Fruit fly (Drosophila melanogaster): ENCODE data around the gene CG3246.

The CG3246 gene

dm6 chr2L:3478034-3478880, 16.5 kb upstream of the CG3246 start, which contains the start of gene Thor (continued):
- TF ChIP-seq NC2β (GFP tag; optimal IDR thresholded peaks at IDR 0.05) = peak; percentile 72
- peak; percentile 77 for TF ChIP-seq abd-A (tag; optimal IDR thresholded peaks at IDR 0.05)
- peak; percentile 63 for TF ChIP-seq CG17385 (GFP tag; optimal IDR thresholded peaks at IDR 0.05)
- peak; percentile 23; the same call in 1 of the 2 replicates for TF ChIP-seq E2f1 (GFP tag; IDR thresholded peaks at IDR 0.05)
- peak; percentile 26; the same call in 1 of the 3 replicates for TF ChIP-seq knrl (GFP tag; IDR thresholded peaks at IDR 0.05; ENCODE audit: partially characterized antibody)
- TF ChIP-seq CG16813 (GFP tag; IDR thresholded peaks at IDR 0.05; ENCODE audit: partially characterized antibody) = no peak
- TF ChIP-seq Taf1 (GFP tag; IDR thresholded peaks at IDR 0.05) = 0 out of 2 replicates have a peak, but pooled peaks have one; percentile 46
- TF ChIP-seq CG11504 (tag; optimal IDR thresholded peaks at IDR 0.05) = peak; percentile 42
- peak; percentile 59 for TF ChIP-seq CG7556 (GFP tag; optimal IDR thresholded peaks at IDR 0.05)
- TF ChIP-seq CG2202 (tag; optimal IDR thresholded peaks at IDR 0.05) = peak; percentile 54
- TF ChIP-seq Dip3 (GFP tag; optimal IDR thresholded peaks at IDR 0.05) = peak; percentile 5
- no peak for TF ChIP-seq CG3995 (GFP tag; optimal IDR thresholded peaks at IDR 0.05)
- TF ChIP-seq CG11695 (GFP tag; IDR thresholded peaks at IDR 0.05) = peak; percentile 57; the same call in 1 of the 3 replicates
- TF ChIP-seq CG18476 (GFP tag; optimal IDR thresholded peaks at IDR 0.05) = no peak
- TF ChIP-seq CG9876 (GFP tag; optimal IDR thresholded peaks at IDR 0.05) = peak; percentile 72
- peak; percentile 57 for TF ChIP-seq CG15011 (GFP tag; optimal IDR thresholded peaks at IDR 0.05)
- peak; percentile 52 for TF ChIP-seq grau (tag; optimal IDR thresholded peaks at IDR 0.05)
- peak; percentile 84 for TF ChIP-seq Dbx (GFP tag; IDR thresholded peaks at IDR 0.05)
- TF ChIP-seq lola (GFP tag; optimal IDR thresholded peaks at IDR 0.05) = no peak
- TF ChIP-seq Neu2 (GFP tag; optimal IDR thresholded peaks at IDR 0.05; ENCODE audit: borderline replicate concordance) = no peak
- TF ChIP-seq Atf3 (GFP tag; optimal IDR thresholded peaks at IDR 0.05) = peak; percentile 50
- peak; percentile 61 for TF ChIP-seq CG2678 (tag; optimal IDR thresholded peaks at IDR 0.05)
- TF ChIP-seq twi (tag; optimal IDR thresholded peaks at IDR 0.05) = peak; percentile 0
- no peak for TF ChIP-seq Sox100B (GFP tag; optimal IDR thresholded peaks at IDR 0.05)
- TF ChIP-seq bcd (GFP tag; optimal IDR thresholded peaks at IDR 0.05) = peak; percentile 77
- TF ChIP-seq vfl (GFP tag; optimal IDR thresholded peaks at IDR 0.05) = peak; percentile 59
- TF ChIP-seq CG16779 (GFP tag; IDR thresholded peaks at IDR 0.05) = peak; percentile 82
- peak; percentile 70 for TF ChIP-seq CG1233 (GFP tag; optimal IDR thresholded peaks at IDR 0.05)
- TF ChIP-seq NK7.1 (GFP tag; optimal IDR thresholded peaks at IDR 0.05) = peak; percentile 6
- peak; percentile 82 for TF ChIP-seq wek (GFP tag; optimal IDR thresholded peaks at IDR 0.05)
- TF ChIP-seq Tbp (GFP tag; optimal IDR thresholded peaks at IDR 0.05) = no peak
- peak; percentile 13 for TF ChIP-seq Hr3 (GFP tag; optimal IDR thresholded peaks at IDR 0.05)
- TF ChIP-seq CG7786 (GFP tag; optimal IDR thresholded peaks at IDR 0.05) = peak; percentile 49
- peak; percentile 36 for TF ChIP-seq CG15601 (tag; optimal IDR thresholded peaks at IDR 0.05)
- no peak for TF ChIP-seq CG17912 (GFP tag; optimal IDR thresholded peaks at IDR 0.05)
- peak; percentile 19 for TF ChIP-seq CG8359 (GFP tag; optimal IDR thresholded peaks at IDR 0.05; ENCODE audit: borderline replicate concordance)
- TF ChIP-seq CG13296 (GFP tag; optimal IDR thresholded peaks at IDR 0.05) = peak; percentile 49
- TF ChIP-seq Six4 (GFP tag; optimal IDR thresholded peaks at IDR 0.05) = peak; percentile 3
- TF ChIP-seq lbe (GFP tag; optimal IDR thresholded peaks at IDR 0.05) = peak; percentile 75
- peak; percentile 49 for TF ChIP-seq Max (GFP tag; optimal IDR thresholded peaks at IDR 0.05)
- TF ChIP-seq Bgb (GFP tag; IDR thresholded peaks at IDR 0.05; ENCODE audit: partially characterized antibody) = peak; percentile 75
- peak; percentile 28 for TF ChIP-seq CG12299 (tag; optimal IDR thresholded peaks at IDR 0.05)
- peak; percentile 98 to 99 for TF ChIP-seq Trl (optimal IDR thresholded peaks at IDR 0.05)
- TF ChIP-seq Trl (GFP tag; optimal IDR thresholded peaks at IDR 0.05) = peak; percentile 89
- TF ChIP-seq ttk (GFP tag; IDR thresholded peaks at IDR 0.05) = peak; percentile 42
- peak; percentile 68 for TF ChIP-seq Dad (GFP tag; optimal IDR thresholded peaks at IDR 0.05)
- TF ChIP-seq grn (GFP tag; optimal IDR thresholded peaks at IDR 0.05) = peak; percentile 40
- peak; percentile 57 for TF ChIP-seq p53 (GFP tag; optimal IDR thresholded peaks at IDR 0.05)
